Worm (Caenorhabditis elegans): ENCODE data around the gene ZC15.3.

DNA sequence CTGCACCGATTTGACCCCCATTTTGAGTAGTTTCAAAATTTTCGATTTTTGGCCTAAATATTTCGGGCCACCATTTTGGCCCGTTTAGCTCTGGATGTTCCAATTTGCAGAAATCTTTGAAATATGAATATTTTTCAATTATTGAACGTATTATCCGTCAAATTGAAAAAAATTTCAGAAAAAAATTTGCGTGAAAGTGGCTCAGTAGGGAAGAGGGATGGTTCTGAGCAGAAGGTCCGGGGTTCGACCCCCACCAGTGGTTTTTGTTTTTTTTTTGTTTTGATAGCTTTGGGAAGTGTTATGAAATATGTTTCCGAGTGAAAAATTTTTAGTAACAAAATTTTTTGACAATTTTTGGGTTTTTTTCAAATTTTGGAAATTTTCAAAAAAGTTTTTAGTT lies 24.1 kb upstream of the ZC15.3 start:
- TF ChIP-seq unc-62 (GFP tag; optimal IDR thresholded peaks at IDR 0.05) (no peak), sptf-1 (tag; optimal IDR thresholded peaks at IDR 0.05) (no peak), snpc-4 (tag; optimal IDR thresholded peaks at IDR 0.05) (no peak)
